Fruit fly (Drosophila melanogaster): ENCODE results near the gene Svip.

The Svip gene

dm6 chr3L:9379484-9380343, 20.9 kb downstream of the Svip start, which contains the start of gene Hsp67Ba (continued):
- TF ChIP-seq dsx (GFP tag; optimal IDR thresholded peaks at IDR 0.05; ENCODE audit: poor library complexity, severe bottlenecking) (no peak), Hr4 (GFP tag; optimal IDR thresholded peaks at IDR 0.05) (no peak), CG6854 (GFP tag; optimal IDR thresholded peaks at IDR 0.05) (peak; percentile 21), lz (GFP tag; optimal IDR thresholded peaks at IDR 0.05) (no peak), cyc (GFP tag; optimal IDR thresholded peaks at IDR 0.05) (no peak), ss (GFP tag; optimal IDR thresholded peaks at IDR 0.05) (peak; percentile 5 to 47), Met (GFP tag; optimal IDR thresholded peaks at IDR 0.05) (no peak), CG11902 (GFP tag; optimal IDR thresholded peaks at IDR 0.05) (no peak), fd59A (GFP tag; optimal IDR thresholded peaks at IDR 0.05) (no peak), CG34406 (GFP tag; optimal IDR thresholded peaks at IDR 0.05) (no peak), eg (GFP tag; IDR thresholded peaks at IDR 0.05) (0 out of 3 replicates have a peak, but pooled peaks have one; percentile 25), CG1621 (tag; optimal IDR thresholded peaks at IDR 0.05) (no peak), CG9139 (GFP tag; optimal IDR thresholded peaks at IDR 0.05) (peak; percentile 23), CG3032 (tag; optimal IDR thresholded peaks at IDR 0.05) (no peak), CG6276 (GFP tag; optimal IDR thresholded peaks at IDR 0.05) (no peak), OdsH (GFP tag; optimal IDR thresholded peaks at IDR 0.05) (no peak), Sox15 (GFP tag; optimal IDR thresholded peaks at IDR 0.05) (no peak), CG3919 (GFP tag; optimal IDR thresholded peaks at IDR 0.05) (no peak), CG6163 (GFP tag; IDR thresholded peaks at IDR 0.05) (no peak; the same call in 2 of the 3 replicates), fkh (GFP tag; optimal IDR thresholded peaks at IDR 0.05) (no peak), dac (GFP tag; optimal IDR thresholded peaks at IDR 0.05) (no peak), Lpt (GFP tag; optimal IDR thresholded peaks at IDR 0.05) (no peak), acj6 (GFP tag; optimal IDR thresholded peaks at IDR 0.05) (no peak), CG7368 (GFP tag; optimal IDR thresholded peaks at IDR 0.05) (no peak), CG32006 (GFP tag; optimal IDR thresholded peaks at IDR 0.05) (no peak), Eip75B (GFP tag; optimal IDR thresholded peaks at IDR 0.05) (no peak), CG8119 (GFP tag; IDR thresholded peaks at IDR 0.05) (0 out of 3 replicates have a peak, but pooled peaks have one; percentile 18), CG8632 (GFP tag; optimal IDR thresholded peaks at IDR 0.05) (no peak), CG6792 (GFP tag; optimal IDR thresholded peaks at IDR 0.05) (no peak), Hr38 (GFP tag; optimal IDR thresholded peaks at IDR 0.05) (no peak), Eip78C (GFP tag) (peak; percentile 76), CG15336 (GFP tag; IDR thresholded peaks at IDR 0.05) (0 out of 2 replicates have a peak, but pooled peaks have one; percentile 7)

dm6 chr3L:9380344-9380849, 21.6 kb downstream of the Svip start:
- TF ChIP-seq Hr38 (GFP tag; optimal IDR thresholded peaks at IDR 0.05) (no peak), Eip78C (GFP tag) (peak; percentile 49), CG34406 (GFP tag; optimal IDR thresholded peaks at IDR 0.05) (no peak), CG32006 (GFP tag; optimal IDR thresholded peaks at IDR 0.05) (no peak), CG16779 (tag; optimal IDR thresholded peaks at IDR 0.05) (no peak), Sox15 (GFP tag; optimal IDR thresholded peaks at IDR 0.05) (no peak), CG8119 (GFP tag; IDR thresholded peaks at IDR 0.05) (no peak), vri (GFP tag; optimal IDR thresholded peaks at IDR 0.05) (no peak), svp (GFP tag) (peak; percentile 73), lz (GFP tag; optimal IDR thresholded peaks at IDR 0.05) (no peak), CG6808 (GFP tag; optimal IDR thresholded peaks at IDR 0.05) (peak; percentile 20), Lpt (GFP tag; optimal IDR thresholded peaks at IDR 0.05) (no peak), Sox102F (GFP tag; optimal IDR thresholded peaks at IDR 0.05) (no peak), CG6854 (GFP tag; optimal IDR thresholded peaks at IDR 0.05) (no peak), CG15336 (GFP tag; IDR thresholded peaks at IDR 0.05) (peak; percentile 7; the same call in 1 of the 2 replicates), salr (GFP tag; optimal IDR thresholded peaks at IDR 0.05) (no peak), cyc (GFP tag; optimal IDR thresholded peaks at IDR 0.05) (no peak), esn (GFP tag; optimal IDR thresholded peaks at IDR 0.05) (no peak), CG11762 (GFP tag; optimal IDR thresholded peaks at IDR 0.05; ENCODE audit: insufficient read depth) (no peak), Hr4 (GFP tag; optimal IDR thresholded peaks at IDR 0.05) (no peak), eg (GFP tag; IDR thresholded peaks at IDR 0.05) (no peak), ss (GFP tag; optimal IDR thresholded peaks at IDR 0.05) (peak; percentile 6 to 12), CG4318 (GFP tag; optimal IDR thresholded peaks at IDR 0.05) (no peak), CG9139 (GFP tag; optimal IDR thresholded peaks at IDR 0.05) (no peak), Smox (GFP tag; optimal IDR thresholded peaks at IDR 0.05) (no peak), CG6792 (GFP tag; optimal IDR thresholded peaks at IDR 0.05) (no peak)

Measured in whole organism, prepupa.